Fruit fly (Drosophila melanogaster) whole organism, embryonic: ENCODE results near the gene CG7916.

ENCODE experiments used
- Atf6 ChIP-seq: fragments of 200-800 bp; sonication (Bioruptor generic); IDR thresholded peaks from 2 replicates; pipeline ENCODE4 v1.3.6; 2022; ENCODE audit warnings: missing biosample characterization, missing genetic modification characterization
- CG10565 ChIP-seq: fragments of 200-800 bp; sonication (Bioruptor generic); optimal IDR thresholded peaks from 3 replicates; lab custom pipeline; 2016; ENCODE audit warnings: missing biosample characterization, mild to moderate bottlenecking, missing genetic modification characterization
- CG12659 ChIP-seq: fragments of 200-800 bp; sonication (Bioruptor generic); optimal IDR thresholded peaks from 3 replicates; lab custom pipeline; 2017; ENCODE audit warnings: mild to moderate bottlenecking, missing biosample characterization, missing genetic modification reagents, missing genetic modification characterization
- CG13424 ChIP-seq: fragments of 200-800 bp; sonication (Bioruptor generic); optimal IDR thresholded peaks from 2 replicates; lab custom pipeline; 2019; ENCODE audit warnings: missing biosample characterization, mild to moderate bottlenecking, missing genetic modification characterization, moderate library complexity
- CG14441 ChIP-seq: fragments of 200-800 bp; sonication (Bioruptor generic); IDR thresholded peaks from 2 replicates; pipeline ENCODE4 v1.3.6; 2022; ENCODE audit warnings: missing biosample characterization, missing genetic modification characterization
- CG15073 ChIP-seq: fragments of 200-800 bp; sonication (Bioruptor generic); optimal IDR thresholded peaks from 2 replicates; lab custom pipeline; 2016; ENCODE audit warnings: missing biosample characterization, missing genetic modification characterization
- CG17568 ChIP-seq: fragments of 200-800 bp; sonication (Bioruptor generic); optimal IDR thresholded peaks from 2 replicates; lab custom pipeline; 2018; ENCODE audit warnings: missing biosample characterization, mild to moderate bottlenecking, missing genetic modification characterization, moderate library complexity
- CG2129 ChIP-seq: fragments of 200-800 bp; sonication (Bioruptor generic); IDR thresholded peaks from 2 replicates; pipeline ENCODE4 v1.3.6; 2022; ENCODE audit warnings: missing biosample characterization, missing genetic modification characterization; ENCODE audit not compliant: partially characterized antibody
- CG2199 ChIP-seq: fragments of 200-800 bp; sonication (Bioruptor generic); IDR thresholded peaks from 3 replicates; pipeline ENCODE4 v1.3.6; 2022; ENCODE audit warnings: missing biosample characterization, missing genetic modification characterization
- CG31441 ChIP-seq: fragments of 200-800 bp; sonication (Bioruptor generic); IDR thresholded peaks from 2 replicates; pipeline ENCODE4 v1.3.6; 2022; ENCODE audit warnings: missing biosample characterization, missing genetic modification characterization
- CG34376 ChIP-seq: fragments of 200-800 bp; sonication (Bioruptor generic); optimal IDR thresholded peaks from 2 replicates; lab custom pipeline; 2018; ENCODE audit warnings: missing biosample characterization, mild to moderate bottlenecking, missing genetic modification characterization
- CG7357 ChIP-seq: fragments of 200-800 bp; sonication (Bioruptor generic); IDR thresholded peaks from 3 replicates; pipeline ENCODE4 v1.3.6; 2022; ENCODE audit warnings: missing biosample characterization, missing genetic modification characterization
- CG7987 ChIP-seq: fragments of 200-800 bp; sonication (Bioruptor generic); optimal IDR thresholded peaks from 2 replicates; lab custom pipeline; 2018; ENCODE audit warnings: missing biosample characterization, mild to moderate bottlenecking, missing genetic modification characterization, moderate library complexity
- CG8388 ChIP-seq: fragments of 200-800 bp; sonication (Bioruptor generic); optimal IDR thresholded peaks from 2 replicates; lab custom pipeline; 2019; ENCODE audit warnings: missing biosample characterization, mild to moderate bottlenecking, missing genetic modification characterization, moderate library complexity
- CG9437 ChIP-seq: fragments of 200-800 bp; sonication (Bioruptor generic); optimal IDR thresholded peaks from 2 replicates; lab custom pipeline; 2018; ENCODE audit warnings: missing biosample characterization, mild to moderate bottlenecking, missing genetic modification characterization
- CHES-1-like ChIP-seq: fragments of 200-800 bp; sonication (Bioruptor generic); optimal IDR thresholded peaks from 2 replicates; lab custom pipeline; 2016; ENCODE audit warnings: missing biosample characterization, missing genetic modification characterization
- CkIIα-i1 ChIP-seq: fragments of 200-800 bp; sonication (Bioruptor generic); IDR thresholded peaks from 2 replicates; pipeline ENCODE4 v1.3.6; 2022; ENCODE audit warnings: missing biosample characterization, missing genetic modification characterization
- GATAe ChIP-seq: fragments of 200-800 bp; sonication (Bioruptor generic); conservative IDR thresholded peaks from 2 replicates; pipeline ENCODE4 v1.3.6; 2022; ENCODE audit warnings: missing biosample characterization, missing genetic modification characterization
- H15 ChIP-seq: fragments of 200-800 bp; sonication (Bioruptor generic); IDR thresholded peaks from 3 replicates; pipeline ENCODE4 v1.3.6; 2022; ENCODE audit warnings: missing biosample characterization, missing genetic modification characterization
- H2.0 ChIP-seq: fragments of 200-800 bp; sonication (Bioruptor generic); IDR thresholded peaks from 2 replicates; pipeline ENCODE4 v1.3.6; 2022; ENCODE audit warnings: missing biosample characterization, missing genetic modification characterization
- Hmr ChIP-seq: fragments of 200-800 bp; sonication (Bioruptor generic); optimal IDR thresholded peaks from 3 replicates; lab custom pipeline; 2017; ENCODE audit warnings: mild to moderate bottlenecking, missing biosample characterization, missing genetic modification reagents, missing genetic modification characterization
- Max ChIP-seq: fragments of 200-800 bp; sonication (Bioruptor generic); optimal IDR thresholded peaks from 2 replicates; lab custom pipeline; 2016; ENCODE audit warnings: missing biosample characterization, mild to moderate bottlenecking, missing genetic modification characterization
- Med ChIP-seq: fragments of 200-800 bp; sonication (Bioruptor generic); peaks from one replicate; lab custom pipeline; 2016; ENCODE audit warnings: missing biosample characterization, missing genetic modification characterization, mild to moderate bottlenecking, inconsistent platforms, moderate library complexity
- Nf-YA ChIP-seq: fragments of 200-800 bp; sonication (Bioruptor generic); IDR thresholded peaks from 2 replicates; pipeline ENCODE4 v1.3.6; 2022; ENCODE audit warnings: missing biosample characterization, missing genetic modification characterization
- Pdp1 ChIP-seq, 2 experiments: fragments of 200-800 bp; sonication (Bioruptor generic); optimal IDR thresholded peaks; 3 replicates each; lab custom pipeline; 2016; ENCODE audit warnings: missing biosample characterization in 2 of 2, missing genetic modification characterization in 2 of 2, mild to moderate bottlenecking in 1 of 2, moderate library complexity in 1 of 2
- Ptx1 ChIP-seq: fragments of 200-800 bp; sonication (Bioruptor generic); IDR thresholded peaks from 2 replicates; pipeline ENCODE4 v1.3.6; 2022; ENCODE audit warnings: missing biosample characterization, missing genetic modification characterization
- ara ChIP-seq: fragments of 200-800 bp; sonication (Bioruptor generic); IDR thresholded peaks from 2 replicates; pipeline ENCODE4 v1.3.6; 2022; ENCODE audit warnings: missing biosample characterization, missing genetic modification characterization
- chinmo ChIP-seq: fragments of 200-800 bp; sonication (Bioruptor generic); IDR thresholded peaks from 4 replicates; pipeline ENCODE4 v1.3.6; 2022; ENCODE audit warnings: missing biosample characterization, missing genetic modification characterization; ENCODE audit not compliant: partially characterized antibody
- da ChIP-seq: fragments of 200-800 bp; sonication (Bioruptor generic); optimal IDR thresholded peaks from 2 replicates; lab custom pipeline; 2016; ENCODE audit warnings: missing biosample characterization, missing genetic modification characterization
- exex ChIP-seq: fragments of 200-800 bp; sonication (Bioruptor generic); optimal IDR thresholded peaks from 4 replicates; lab custom pipeline; 2018; ENCODE audit warnings: missing biosample characterization, mild to moderate bottlenecking, missing genetic modification characterization, moderate library complexity
- fd3F ChIP-seq: fragments of 200-800 bp; sonication (Bioruptor generic); optimal IDR thresholded peaks from 2 replicates; lab custom pipeline; 2018; ENCODE audit warnings: missing biosample characterization, mild to moderate bottlenecking, missing genetic modification characterization, moderate library complexity
- ftz-f1 ChIP-seq: fragments of 200-800 bp; sonication (Bioruptor generic); optimal IDR thresholded peaks from 2 replicates; lab custom pipeline; 2016; ENCODE audit warnings: missing biosample characterization, missing genetic modification characterization
- fu2 ChIP-seq: fragments of 200-800 bp; sonication (Bioruptor generic); optimal IDR thresholded peaks from 2 replicates; lab custom pipeline; 2016; ENCODE audit warnings: missing biosample characterization, missing genetic modification characterization
- grn ChIP-seq: fragments of 200-800 bp; sonication (Bioruptor generic); optimal IDR thresholded peaks from 3 replicates; lab custom pipeline; 2017; ENCODE audit warnings: missing biosample characterization, missing genetic modification characterization
- gro ChIP-seq: fragments of 200-800 bp; sonication (Bioruptor generic); optimal IDR thresholded peaks from 2 replicates; lab custom pipeline; 2016; ENCODE audit warnings: missing biosample characterization, missing genetic modification characterization
- her ChIP-seq: fragments of 200-800 bp; sonication (Bioruptor generic); optimal IDR thresholded peaks from 2 replicates; lab custom pipeline; 2016; ENCODE audit warnings: missing biosample characterization, missing genetic modification characterization
- insv ChIP-seq, 2 experiments: fragments of 200-800 bp; sonication (Bioruptor generic); optimal IDR thresholded peaks; 3 replicates each; lab custom pipeline; 2016 to 2018; ENCODE audit warnings: missing biosample characterization in 2 of 2, missing genetic modification characterization in 2 of 2
- nerfin-1 ChIP-seq: fragments of 200-800 bp; sonication (Bioruptor generic); optimal IDR thresholded peaks from 3 replicates; lab custom pipeline; 2019; ENCODE audit warnings: missing biosample characterization, mild to moderate bottlenecking, missing genetic modification characterization, moderate library complexity
- oc ChIP-seq: fragments of 200-800 bp; sonication (Bioruptor generic); optimal IDR thresholded peaks from 2 replicates; lab custom pipeline; 2018; ENCODE audit warnings: missing biosample characterization, mild to moderate bottlenecking, missing genetic modification characterization, moderate library complexity
- repo ChIP-seq: fragments of 200-800 bp; sonication (Bioruptor generic); optimal IDR thresholded peaks from 2 replicates; lab custom pipeline; 2016; ENCODE audit warnings: missing biosample characterization, missing genetic modification characterization
- schlank ChIP-seq: fragments of 200-800 bp; sonication (Bioruptor generic); optimal IDR thresholded peaks from 2 replicates; lab custom pipeline; 2018; ENCODE audit warnings: missing biosample characterization, mild to moderate bottlenecking, missing genetic modification characterization
- sd ChIP-seq: fragments of 200-800 bp; sonication (Bioruptor generic); optimal IDR thresholded peaks from 3 replicates; lab custom pipeline; 2018; ENCODE audit warnings: missing biosample characterization, mild to moderate bottlenecking, missing genetic modification characterization, moderate library complexity
- slou ChIP-seq: fragments of 200-800 bp; sonication (Bioruptor generic); optimal IDR thresholded peaks from 3 replicates; lab custom pipeline; 2016; ENCODE audit warnings: missing biosample characterization, missing genetic modification characterization
- sob ChIP-seq: fragments of 200-800 bp; sonication (Bioruptor generic); IDR thresholded peaks from 2 replicates; pipeline ENCODE4 v1.3.6; 2022; ENCODE audit warnings: missing biosample characterization, missing genetic modification characterization
- sug ChIP-seq: fragments of 200-800 bp; optimal IDR thresholded peaks from 2 replicates; lab custom pipeline; 2019; ENCODE audit warnings: missing biosample characterization, mild to moderate bottlenecking, missing genetic modification characterization, moderate library complexity
- tgo ChIP-seq: fragments of 200-800 bp; sonication (Bioruptor generic); IDR thresholded peaks from 3 replicates; pipeline ENCODE4 v1.3.6; 2022; ENCODE audit warnings: missing biosample characterization, missing genetic modification characterization
- unc-4 ChIP-seq: fragments of 200-800 bp; sonication (Bioruptor generic); IDR thresholded peaks from 2 replicates; pipeline ENCODE4 v1.3.6; 2022; ENCODE audit warnings: missing biosample characterization, missing genetic modification characterization; ENCODE audit not compliant: partially characterized antibody
- zen2 ChIP-seq: fragments of 200-800 bp; sonication (Bioruptor generic); IDR thresholded peaks from 3 replicates; pipeline ENCODE4 v1.3.6; 2022; ENCODE audit warnings: missing biosample characterization, missing genetic modification characterization; ENCODE audit not compliant: partially characterized antibody
- zf30C ChIP-seq: fragments of 200-800 bp; sonication (Bioruptor generic); optimal IDR thresholded peaks from 3 replicates; lab custom pipeline; 2018; ENCODE audit warnings: missing biosample characterization, mild to moderate bottlenecking, missing genetic modification characterization

The CG7916 gene

dm6 chr2L:13878801-13879200, 32.2 kb downstream of the CG7916 start (continued):
- TF ChIP-seq Nf-YA (GFP tag; lab: Robert Waterston, UW) (peak; percentile 38; the same call in 1 of the 2 replicates), CG7357 (GFP tag; lab: Robert Waterston, UW) (0 out of 3 replicates have a peak, but pooled peaks have one; percentile 12), zen2 (peak; percentile 15; the same call in 1 of the 3 replicates), her (GFP tag; lab: Kevin White, UChicago) (peak; percentile 43), chinmo (GFP tag; lab: Robert Waterston, UW) (peak; percentile 85; the same call in 3 of the 4 replicates), CG13424 (tag; lab: Kevin White, UChicago) (peak; percentile 3), zf30C (GFP tag; lab: Kevin White, UChicago) (no peak), oc (tag; lab: Kevin White, UChicago) (peak; percentile 46), CG14441 (GFP tag; lab: Robert Waterston, UW) (peak; percentile 50; the same call in 1 of the 2 replicates)

- TF ChIP-seq tgo (GFP tag; lab: Robert Waterston, UW) (no peak), Pdp1 (GFP tag; optimal IDR thresholded peaks at IDR 0.05; lab: Kevin White, UChicago) (no peak), unc-4 (GFP tag; lab: Robert Waterston, UW) (no peak), grn (GFP tag; lab: Kevin White, UChicago) (peak; percentile 76), sug (peak; percentile 88), da (no peak), ara (GFP tag; lab: Robert Waterston, UW) (no peak), CG15073 (peak; percentile 41), CG10565 (no peak), CG9437 (no peak), CkIIα-i1 (no peak), sd (tag; lab: Kevin White, UChicago) (peak; percentile 24), slou (GFP tag; lab: Kevin White, UChicago) (no peak), chinmo (GFP tag; lab: Robert Waterston, UW) (0 out of 4 replicates have a peak, but pooled peaks have one; percentile 12), Med (GFP tag; lab: Kevin White, UChicago) (peak; percentile 10), exex (tag; lab: Kevin White, UChicago) (peak; percentile 34), schlank (tag; lab: Kevin White, UChicago) (no peak), Hmr (GFP tag; lab: Kevin White, UChicago) (no peak), H15 (GFP tag; lab: Robert Waterston, UW) (no peak), CG34376 (GFP tag; lab: Kevin White, UChicago) (peak; percentile 17), CG2129 (GFP tag; lab: Robert Waterston, UW) (no peak), CG8388 (GFP tag; lab: Kevin White, UChicago) (no peak), Ptx1 (GFP tag; lab: Robert Waterston, UW) (no peak), repo (GFP tag; lab: Kevin White, UChicago) (no peak), CG2199 (GFP tag; lab: Robert Waterston, UW) (0 out of 3 replicates have a peak, but pooled peaks have one; percentile 58)
These were observed 34.9 kb downstream of the CG7916 start for dm6 chr2L:13881387-13881902.

- TF ChIP-seq Max (GFP tag; lab: Kevin White, UChicago) (no peak), CG31441 (GFP tag; lab: Robert Waterston, UW) (no peak), GATAe (no peak), CHES-1-like (GFP tag; lab: Kevin White, UChicago) (peak; percentile 38), CG7987 (peak; percentile 19), fd3F (GFP tag; lab: Kevin White, UChicago) (peak; percentile 52), gro (GFP tag; lab: Kevin White, UChicago) (peak; percentile 55), H2.0 (GFP tag; lab: Robert Waterston, UW) (no peak), ftz-f1 (no peak), CG17568 (GFP tag; lab: Kevin White, UChicago) (peak; percentile 22), insv (GFP tag; optimal IDR thresholded peaks at IDR 0.05; lab: Kevin White, UChicago) (no peak), nerfin-1 (tag; lab: Kevin White, UChicago) (no peak), sob (peak; percentile 54; the same call in 1 of the 2 replicates), fu2 (no peak), Atf6 (peak; percentile 28; the same call in 1 of the 2 replicates), CG12659 (GFP tag; lab: Kevin White, UChicago) (peak; percentile 21)
These were observed 35.4 kb downstream of the CG7916 start for dm6 chr2L:13881939-13882338.
